ENCODE assay signal across 1 fruit fly cellular context in the genomic region with DNA sequence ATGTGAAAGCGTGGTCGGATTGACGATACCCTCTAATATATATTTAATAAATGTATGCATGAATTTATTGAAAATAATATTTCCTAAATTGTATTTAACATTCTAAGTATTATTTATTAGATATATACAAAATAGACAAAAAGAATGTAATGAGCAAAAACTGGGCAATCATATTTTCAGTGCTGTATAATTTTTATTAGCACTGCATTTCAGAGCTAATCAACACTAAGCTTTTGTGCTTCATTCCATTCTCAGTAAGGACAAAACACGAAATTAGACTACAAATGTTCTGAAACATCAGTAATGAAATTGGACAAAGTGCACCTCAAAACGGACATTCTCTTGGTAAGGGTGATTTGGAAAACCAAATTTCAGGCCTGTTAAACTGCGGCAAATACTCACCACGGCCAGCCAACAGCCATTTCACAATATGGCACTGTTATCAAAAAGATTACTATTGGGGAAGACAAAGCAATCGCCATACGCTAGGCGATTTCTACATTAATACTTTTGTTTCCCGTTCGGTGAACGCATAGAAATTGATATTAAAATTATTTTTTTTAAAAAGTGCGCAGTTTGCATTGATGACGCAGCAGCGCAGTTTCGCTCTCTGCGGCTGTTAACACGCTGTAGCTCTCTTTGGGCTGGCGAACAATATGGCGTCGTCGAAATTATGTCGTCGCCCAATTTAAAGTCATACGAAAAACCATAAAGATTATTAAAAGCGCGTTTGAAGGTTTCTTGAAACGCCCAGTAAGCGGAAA.
TF ChIP-seq lines count a peak whose summit lies in the region.

No protein-coding gene starts in this region.

TF ChIP-seq in whole organism, embryonic, 481 proteins besides CTCF, POLR2A, EP300 and RAD21 (continued from another document and continues in another):
- 0 out of 2 replicates have a peak, but pooled peaks have one; percentile 71 for TF ChIP-seq ranshi (GFP tag; IDR thresholded peaks at IDR 0.05; lab: Robert Waterston, UW)
- peak; percentile 95 for TF ChIP-seq Meics (GFP tag; optimal IDR thresholded peaks at IDR 0.05; lab: Kevin White, UChicago)
- peak; percentile 55 for TF ChIP-seq CG17802 (tag; optimal IDR thresholded peaks at IDR 0.05; lab: Kevin White, UChicago)
- TF ChIP-seq CG6689 (GFP tag; IDR thresholded peaks at IDR 0.05; lab: Robert Waterston, UW): peak; percentile 85
- TF ChIP-seq CG15601 (tag; optimal IDR thresholded peaks at IDR 0.05; lab: Kevin White, UChicago): peak; percentile 88
- TF ChIP-seq D (optimal IDR thresholded peaks at IDR 0.05; lab: Kevin White, UChicago): no peak
- TF ChIP-seq D (GFP tag; optimal IDR thresholded peaks at IDR 0.05; lab: Kevin White, UChicago): peak; percentile 90
- peak; percentile 78; the same call in 2 of the 3 replicates for TF ChIP-seq Dbx (GFP tag; IDR thresholded peaks at IDR 0.05; lab: Robert Waterston, UW)
- no peak for TF ChIP-seq Gsc (GFP tag; IDR thresholded peaks at IDR 0.05; lab: Robert Waterston, UW)
- peak; percentile 82 for TF ChIP-seq Nf-YB (GFP tag; optimal IDR thresholded peaks at IDR 0.05; lab: Kevin White, UChicago)
- no peak for TF ChIP-seq Lpt (GFP tag; optimal IDR thresholded peaks at IDR 0.05; lab: Kevin White, UChicago)
- TF ChIP-seq tx (GFP tag; optimal IDR thresholded peaks at IDR 0.05; lab: Kevin White, UChicago): peak; percentile 59
- peak; percentile 92 for TF ChIP-seq Sox102F (GFP tag; optimal IDR thresholded peaks at IDR 0.05; lab: Kevin White, UChicago)
- peak; percentile 73 for TF ChIP-seq Abd-B (GFP tag; optimal IDR thresholded peaks at IDR 0.05; lab: Kevin White, UChicago)
- TF ChIP-seq kah (GFP tag; optimal IDR thresholded peaks at IDR 0.05; lab: Kevin White, UChicago): peak; percentile 57
- TF ChIP-seq CG8924 (tag; optimal IDR thresholded peaks at IDR 0.05; lab: Kevin White, UChicago): peak; percentile 95
- TF ChIP-seq CG10321 (GFP tag; IDR thresholded peaks at IDR 0.05; lab: Robert Waterston, UW): peak; percentile 67
- peak; percentile 95 for TF ChIP-seq row (GFP tag; IDR thresholded peaks at IDR 0.05; lab: Robert Waterston, UW)
- peak; percentile 89 for TF ChIP-seq CG11695 (GFP tag; IDR thresholded peaks at IDR 0.05; lab: Robert Waterston, UW)
- peak; percentile 66; the same call in 2 of the 3 replicates for TF ChIP-seq H15 (GFP tag; IDR thresholded peaks at IDR 0.05; lab: Robert Waterston, UW)
- peak; percentile 70 for TF ChIP-seq CG7786 (GFP tag; optimal IDR thresholded peaks at IDR 0.05; lab: Kevin White, UChicago)
- no peak for TF ChIP-seq aop (GFP tag; IDR thresholded peaks at IDR 0.05; lab: Robert Waterston, UW)
- peak; percentile 80 for TF ChIP-seq HLH54F (GFP tag; optimal IDR thresholded peaks at IDR 0.05; lab: Kevin White, UChicago)
- TF ChIP-seq CG13624 (GFP tag; optimal IDR thresholded peaks at IDR 0.05; lab: Kevin White, UChicago): peak; percentile 75
- TF ChIP-seq crol (GFP tag; IDR thresholded peaks at IDR 0.05; lab: Robert Waterston, UW): no peak
- TF ChIP-seq HLHmδ (GFP tag; optimal IDR thresholded peaks at IDR 0.05; lab: Kevin White, UChicago): no peak
- peak; percentile 79 for TF ChIP-seq Fer3 (tag; optimal IDR thresholded peaks at IDR 0.05; lab: Kevin White, UChicago)
- TF ChIP-seq Hr39 (optimal IDR thresholded peaks at IDR 0.05; lab: Kevin White, UChicago): no peak
- TF ChIP-seq ham (GFP tag; IDR thresholded peaks at IDR 0.05; lab: Robert Waterston, UW): peak; percentile 45; the same call in 1 of the 2 replicates
- TF ChIP-seq Bteb2 (GFP tag; optimal IDR thresholded peaks at IDR 0.05; lab: Kevin White, UChicago): peak; percentile 61
- no peak for TF ChIP-seq h (optimal IDR thresholded peaks at IDR 0.05; lab: Kevin White, UChicago)
- peak; percentile 65 for TF ChIP-seq exex (tag; optimal IDR thresholded peaks at IDR 0.05; lab: Kevin White, UChicago)
- peak; percentile 27; the same call in 1 of the 2 replicates for TF ChIP-seq bowl (GFP tag; IDR thresholded peaks at IDR 0.05; lab: Robert Waterston, UW)
- TF ChIP-seq lab (GFP tag; optimal IDR thresholded peaks at IDR 0.05; lab: Kevin White, UChicago): peak; percentile 91
- peak; percentile 81 for TF ChIP-seq Hand (GFP tag; optimal IDR thresholded peaks at IDR 0.05; lab: Kevin White, UChicago)
- TF ChIP-seq CG13296 (GFP tag; optimal IDR thresholded peaks at IDR 0.05; lab: Kevin White, UChicago): peak; percentile 91
- TF ChIP-seq ken (GFP tag; IDR thresholded peaks at IDR 0.05; lab: Robert Waterston, UW): peak; percentile 52; the same call in 1 of the 3 replicates
- peak; percentile 77 for TF ChIP-seq Six4 (GFP tag; optimal IDR thresholded peaks at IDR 0.05; lab: Kevin White, UChicago)
- TF ChIP-seq Atf-2 (GFP tag; optimal IDR thresholded peaks at IDR 0.05; lab: Kevin White, UChicago): peak; percentile 53
- TF ChIP-seq CG14860 (GFP tag; IDR thresholded peaks at IDR 0.05; lab: Robert Waterston, UW; ENCODE audit: partially characterized antibody): no peak
- TF ChIP-seq Spps (tag; optimal IDR thresholded peaks at IDR 0.05; lab: Kevin White, UChicago): peak; percentile 69
- peak; percentile 40; the same call in 1 of the 2 replicates for TF ChIP-seq ara (GFP tag; IDR thresholded peaks at IDR 0.05; lab: Robert Waterston, UW)
- peak; percentile 62 for TF ChIP-seq ro (GFP tag; IDR thresholded peaks at IDR 0.05; lab: Robert Waterston, UW)
- TF ChIP-seq trem (tag; optimal IDR thresholded peaks at IDR 0.05; lab: Kevin White, UChicago): peak; percentile 72
- peak; percentile 76 for TF ChIP-seq CG31224 (GFP tag; IDR thresholded peaks at IDR 0.05; lab: Robert Waterston, UW)
- peak; percentile 87 for TF ChIP-seq cwo (GFP tag; optimal IDR thresholded peaks at IDR 0.05; lab: Kevin White, UChicago)
- peak; percentile 61 for TF ChIP-seq CG8944 (GFP tag; optimal IDR thresholded peaks at IDR 0.05; lab: Kevin White, UChicago)
- peak; percentile 69 for TF ChIP-seq sens (GFP tag; lab: Kevin White, UChicago)
- TF ChIP-seq CG31388 (GFP tag; optimal IDR thresholded peaks at IDR 0.05; lab: Kevin White, UChicago): peak; percentile 37
- no peak for TF ChIP-seq CG7963 (GFP tag; IDR thresholded peaks at IDR 0.05; lab: Robert Waterston, UW; ENCODE audit: partially characterized antibody)
- peak; percentile 36 for TF ChIP-seq CG7271 (tag; optimal IDR thresholded peaks at IDR 0.05; lab: Kevin White, UChicago)
- peak; percentile 75 for TF ChIP-seq CG3407 (GFP tag; optimal IDR thresholded peaks at IDR 0.05; lab: Kevin White, UChicago)
- no peak for TF ChIP-seq CkIIα-i1 (GFP tag; IDR thresholded peaks at IDR 0.05; lab: Robert Waterston, UW)
- peak; percentile 89 for TF ChIP-seq CG17385 (GFP tag; optimal IDR thresholded peaks at IDR 0.05; lab: Kevin White, UChicago)
- peak; percentile 50 for TF ChIP-seq kay (GFP tag; optimal IDR thresholded peaks at IDR 0.05; lab: Kevin White, UChicago)
- TF ChIP-seq Dll (GFP tag; IDR thresholded peaks at IDR 0.05; lab: Robert Waterston, UW; ENCODE audit: partially characterized antibody): no peak
- TF ChIP-seq CG10462 (GFP tag; optimal IDR thresholded peaks at IDR 0.05; lab: Kevin White, UChicago): peak; percentile 72
- no peak for TF ChIP-seq unc-4 (GFP tag; IDR thresholded peaks at IDR 0.05; lab: Robert Waterston, UW; ENCODE audit: partially characterized antibody)
- TF ChIP-seq GATAe (GFP tag; conservative IDR thresholded peaks at IDR 0.05; lab: Robert Waterston, UW): no peak; the same call in 1 of the 2 replicates
- peak; percentile 89 for TF ChIP-seq Rfx (GFP tag; IDR thresholded peaks at IDR 0.05; lab: Robert Waterston, UW)
- peak; percentile 63 for TF ChIP-seq trh (GFP tag; optimal IDR thresholded peaks at IDR 0.05; lab: Kevin White, UChicago)
- peak; percentile 51 for TF ChIP-seq CG11085 (GFP tag; IDR thresholded peaks at IDR 0.05; lab: Robert Waterston, UW)
- no peak for TF ChIP-seq fru (optimal IDR thresholded peaks at IDR 0.05; lab: Kevin White, UChicago)
- TF ChIP-seq CG10654 (GFP tag; optimal IDR thresholded peaks at IDR 0.05; lab: Kevin White, UChicago): peak; percentile 83
- TF ChIP-seq CG1832 (GFP tag; optimal IDR thresholded peaks at IDR 0.05; lab: Kevin White, UChicago): no peak
- no peak for TF ChIP-seq CG1024 (GFP tag; IDR thresholded peaks at IDR 0.05; lab: Robert Waterston, UW)
- TF ChIP-seq CG2129 (GFP tag; IDR thresholded peaks at IDR 0.05; lab: Robert Waterston, UW; ENCODE audit: partially characterized antibody): no peak
- TF ChIP-seq nmo (GFP tag; optimal IDR thresholded peaks at IDR 0.05; lab: Kevin White, UChicago): peak; percentile 96
- TF ChIP-seq Tbp (GFP tag; optimal IDR thresholded peaks at IDR 0.05; lab: Kevin White, UChicago): no peak
- no peak for TF ChIP-seq CG5953 (GFP tag; IDR thresholded peaks at IDR 0.05; lab: Robert Waterston, UW)
- peak; percentile 35 for TF ChIP-seq CG15073 (GFP tag; optimal IDR thresholded peaks at IDR 0.05; lab: Kevin White, UChicago)
- no peak for TF ChIP-seq CG42726 (GFP tag; IDR thresholded peaks at IDR 0.05; lab: Robert Waterston, UW; ENCODE audit: partially characterized antibody)
- TF ChIP-seq C15 (GFP tag; IDR thresholded peaks at IDR 0.05; lab: Robert Waterston, UW): peak; percentile 32; the same call in 1 of the 3 replicates
- peak; percentile 88 for TF ChIP-seq CG18764 (GFP tag; optimal IDR thresholded peaks at IDR 0.05; lab: Kevin White, UChicago)
- no peak for TF ChIP-seq crc (GFP tag; optimal IDR thresholded peaks at IDR 0.05; lab: Kevin White, UChicago)
- peak; percentile 89 for TF ChIP-seq CG10267 (tag; optimal IDR thresholded peaks at IDR 0.05; lab: Kevin White, UChicago)
- TF ChIP-seq CG14710 (tag; optimal IDR thresholded peaks at IDR 0.05; lab: Kevin White, UChicago): peak; percentile 91
- peak; percentile 60 for TF ChIP-seq CG6272 (GFP tag; IDR thresholded peaks at IDR 0.05; lab: Robert Waterston, UW)
- no peak for TF ChIP-seq Stat92E (GFP tag; optimal IDR thresholded peaks at IDR 0.05; lab: Kevin White, UChicago)
- TF ChIP-seq CG1529 (GFP tag; optimal IDR thresholded peaks at IDR 0.05; lab: Kevin White, UChicago): peak; percentile 81
- TF ChIP-seq Fer1 (GFP tag; optimal IDR thresholded peaks at IDR 0.05; lab: Kevin White, UChicago): peak; percentile 88
- peak; percentile 83 for TF ChIP-seq Max (GFP tag; optimal IDR thresholded peaks at IDR 0.05; lab: Kevin White, UChicago)
- TF ChIP-seq gro (GFP tag; optimal IDR thresholded peaks at IDR 0.05; lab: Kevin White, UChicago): peak; percentile 38
- peak; percentile 73 for TF ChIP-seq oc (tag; optimal IDR thresholded peaks at IDR 0.05; lab: Kevin White, UChicago)
- TF ChIP-seq CG2712 (tag; optimal IDR thresholded peaks at IDR 0.05; lab: Kevin White, UChicago): peak; percentile 93
- no peak for TF ChIP-seq abd-A (tag; optimal IDR thresholded peaks at IDR 0.05; lab: Kevin White, UChicago)
- peak; percentile 92 for TF ChIP-seq dysf (GFP tag; IDR thresholded peaks at IDR 0.05; lab: Robert Waterston, UW)
- TF ChIP-seq Dad (GFP tag; optimal IDR thresholded peaks at IDR 0.05; lab: Kevin White, UChicago): peak; percentile 63
- peak; percentile 90 for TF ChIP-seq PHDP (tag; optimal IDR thresholded peaks at IDR 0.05; lab: Kevin White, UChicago)
- no peak for TF ChIP-seq lov (optimal IDR thresholded peaks at IDR 0.05; lab: Kevin White, UChicago)
- TF ChIP-seq lov (GFP tag; IDR thresholded peaks at IDR 0.05; lab: Robert Waterston, UW): peak; percentile 76; the same call in 2 of the 3 replicates
- TF ChIP-seq bbx (GFP tag; IDR thresholded peaks at IDR 0.05; lab: Robert Waterston, UW; ENCODE audit: partially characterized antibody): no peak
- TF ChIP-seq Dfd (GFP tag; optimal IDR thresholded peaks at IDR 0.05; lab: Kevin White, UChicago): no peak
- no peak for TF ChIP-seq gce (GFP tag; IDR thresholded peaks at IDR 0.05; lab: Robert Waterston, UW)
- peak; percentile 68 for TF ChIP-seq CG10366 (GFP tag; IDR thresholded peaks at IDR 0.05; lab: Robert Waterston, UW)
- TF ChIP-seq gt (GFP tag; IDR thresholded peaks at IDR 0.05; lab: Robert Waterston, UW): no peak
- peak; percentile 84 for TF ChIP-seq CG14014 (GFP tag; IDR thresholded peaks at IDR 0.05; lab: Robert Waterston, UW)
- TF ChIP-seq CG2889 (GFP tag; IDR thresholded peaks at IDR 0.05; lab: Robert Waterston, UW): peak; percentile 71
- TF ChIP-seq CG34224 (GFP tag; IDR thresholded peaks at IDR 0.05; lab: Robert Waterston, UW; ENCODE audit: partially characterized antibody): no peak
- peak; percentile 58 for TF ChIP-seq ap (GFP tag; IDR thresholded peaks at IDR 0.05; lab: Robert Waterston, UW)
- TF ChIP-seq sc (optimal IDR thresholded peaks at IDR 0.05; lab: Kevin White, UChicago): no peak
- TF ChIP-seq sc (GFP tag; optimal IDR thresholded peaks at IDR 0.05; lab: Kevin White, UChicago): peak; percentile 86
- TF ChIP-seq CG3995 (GFP tag; optimal IDR thresholded peaks at IDR 0.05; lab: Kevin White, UChicago): peak; percentile 56
- TF ChIP-seq fd96Cb (tag; optimal IDR thresholded peaks at IDR 0.05; lab: Kevin White, UChicago): peak; percentile 90
- TF ChIP-seq pan (optimal IDR thresholded peaks at IDR 0.05; lab: Kevin White, UChicago): peak in 1 of 2 experiments; percentile 24
- TF ChIP-seq pan (GFP tag; optimal IDR thresholded peaks at IDR 0.05 in 1 of 2, IDR thresholded peaks at IDR 0.05 in 1 of 2): peak in 1 of 2 experiments; percentile 87
- TF ChIP-seq inv (GFP tag; IDR thresholded peaks at IDR 0.05; lab: Robert Waterston, UW; ENCODE audit: partially characterized antibody): no peak
- TF ChIP-seq ttk (GFP tag; IDR thresholded peaks at IDR 0.05; lab: Robert Waterston, UW): peak; percentile 62
- TF ChIP-seq Sin3A (optimal IDR thresholded peaks at IDR 0.05; lab: Kevin White, UChicago): no peak
- TF ChIP-seq zfh2 (GFP tag; optimal IDR thresholded peaks at IDR 0.05; lab: Kevin White, UChicago): peak; percentile 82
- peak; percentile 64 for TF ChIP-seq HmgD (GFP tag; optimal IDR thresholded peaks at IDR 0.05; lab: Kevin White, UChicago)
- peak; percentile 41 for TF ChIP-seq lbe (GFP tag; optimal IDR thresholded peaks at IDR 0.05; lab: Kevin White, UChicago)
- TF ChIP-seq CG18476 (GFP tag; optimal IDR thresholded peaks at IDR 0.05; lab: Kevin White, UChicago): peak; percentile 71
- peak; percentile 75 for TF ChIP-seq tup (GFP tag; optimal IDR thresholded peaks at IDR 0.05; lab: Kevin White, UChicago)
- peak; percentile 87 for TF ChIP-seq sob (GFP tag; IDR thresholded peaks at IDR 0.05; lab: Robert Waterston, UW)
- TF ChIP-seq CG10565 (GFP tag; optimal IDR thresholded peaks at IDR 0.05; lab: Kevin White, UChicago): no peak
- peak; percentile 79 for TF ChIP-seq CG32772 (GFP tag; IDR thresholded peaks at IDR 0.05; lab: Robert Waterston, UW)
- TF ChIP-seq CG12391 (tag; optimal IDR thresholded peaks at IDR 0.05; lab: Kevin White, UChicago): peak; percentile 94
- peak; percentile 71 for TF ChIP-seq Hsf (GFP tag; optimal IDR thresholded peaks at IDR 0.05; lab: Kevin White, UChicago)
- peak; percentile 91 for TF ChIP-seq slbo (GFP tag; IDR thresholded peaks at IDR 0.05; lab: Robert Waterston, UW)
- peak; percentile 80 for TF ChIP-seq CG30431 (GFP tag; optimal IDR thresholded peaks at IDR 0.05; lab: Kevin White, UChicago)
